Worm (Caenorhabditis elegans) whole organism, L4/young adult: Measurements from ENCODE around the gene anmt-2.

ENCODE experiments used
- W03F9.2 ChIP-seq: fragments of 150-350 bp; optimal IDR thresholded peaks from 2 replicates; lab custom pipeline; 2014; ENCODE audit warnings: missing biosample characterization, missing genetic modification characterization
- dao-5 ChIP-seq: sonication (generic microtip); optimal IDR thresholded peaks from 2 replicates; lab custom pipeline; 2016; ENCODE audit warnings: missing genotype, missing genetic modification characterization, moderate library complexity, missing compliant biosample characterization
- him-1 ChIP-seq: sonication (generic microtip); optimal IDR thresholded peaks from 2 replicates; lab custom pipeline; 2016; ENCODE audit warnings: missing genotype, missing genetic modification reagents, missing genetic modification characterization, missing compliant biosample characterization

Gene anmt-2

DNA sequence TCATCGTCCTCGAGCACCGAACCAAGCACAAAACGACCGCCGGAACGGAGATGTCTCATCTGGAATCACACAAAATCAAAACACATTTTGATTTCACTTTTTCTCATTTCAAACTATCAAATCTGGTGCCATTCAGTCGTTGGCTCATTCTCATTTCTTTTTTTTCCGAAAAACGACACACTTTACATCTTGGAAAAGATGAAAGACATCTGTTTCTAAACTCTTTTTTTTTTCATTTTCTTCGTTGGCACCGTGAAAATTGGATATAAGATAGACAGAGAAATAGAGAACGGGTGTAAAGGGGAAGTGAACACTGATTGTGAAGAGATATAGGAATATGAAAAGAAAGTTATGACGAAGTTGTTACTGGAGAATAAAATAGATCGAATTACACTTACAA lies 1.8 kb downstream of the anmt-2 start:
- TF ChIP-seq him-1 = no peak
- no peak for TF ChIP-seq dao-5
- TF ChIP-seq W03F9.2 (tag; lab: Kevin White, UChicago) = no peak

DNA sequence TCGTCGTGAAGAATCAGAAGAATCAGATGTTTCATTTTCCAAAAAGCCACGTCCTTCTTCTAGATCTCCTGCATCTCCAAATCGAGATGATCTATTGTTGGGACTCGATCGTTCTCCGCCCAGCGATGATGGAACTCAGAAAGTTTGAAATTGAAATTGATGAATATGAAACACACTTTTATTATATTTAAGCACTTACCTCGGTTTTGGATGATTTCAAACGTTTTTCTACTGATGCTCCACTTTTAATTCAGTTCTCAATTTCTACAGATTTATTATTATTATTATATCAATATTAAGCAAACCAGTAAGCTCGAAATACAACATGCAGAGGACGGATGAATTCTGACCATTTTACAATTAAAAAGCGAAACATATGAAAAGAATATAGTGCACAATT lies 3.0 kb downstream of the anmt-2 start:
- TF ChIP-seq W03F9.2 (tag; lab: Kevin White, UChicago) = no peak
- TF ChIP-seq dao-5 = no peak
- TF ChIP-seq him-1 = no peak

DNA sequence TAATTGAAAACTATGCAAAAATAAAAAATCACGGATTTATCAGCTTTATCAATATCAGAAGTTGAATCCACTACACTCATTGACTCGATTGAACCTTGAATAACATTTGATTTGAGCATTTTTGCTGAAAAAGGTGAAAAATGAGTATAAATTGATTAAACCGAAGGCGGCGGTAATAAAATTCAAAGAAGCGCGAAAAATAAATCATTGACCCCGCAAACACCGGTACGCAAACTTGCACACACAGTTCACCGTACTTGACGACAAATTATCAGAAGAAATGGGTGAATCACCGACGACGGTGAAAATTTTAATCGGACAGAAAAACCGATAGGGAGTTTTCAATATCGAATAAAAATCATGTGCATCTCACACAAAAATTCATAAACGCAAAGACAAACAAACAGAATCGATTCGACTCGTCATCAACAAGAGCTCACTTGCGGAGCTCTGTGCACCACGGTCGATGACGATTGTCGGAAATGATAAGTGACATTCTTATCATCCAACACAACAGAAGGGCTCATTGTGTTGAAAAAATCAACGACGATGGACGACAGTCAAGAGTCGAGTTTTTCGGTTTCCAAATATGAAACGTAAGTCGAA lies 8.0 kb downstream of the anmt-2 start, which contains the start of the genes wht-7 and Y42G9A.1:
Gene wht-7 (minus strand): TSS at position 131 of the 606 bp plus-strand sequence.
Gene Y42G9A.1 (plus strand): TSS at position 495 of the 606 bp plus-strand sequence.
- no peak for TF ChIP-seq him-1
- TF ChIP-seq W03F9.2 (tag; lab: Kevin White, UChicago) = peak; percentile 27

DNA sequence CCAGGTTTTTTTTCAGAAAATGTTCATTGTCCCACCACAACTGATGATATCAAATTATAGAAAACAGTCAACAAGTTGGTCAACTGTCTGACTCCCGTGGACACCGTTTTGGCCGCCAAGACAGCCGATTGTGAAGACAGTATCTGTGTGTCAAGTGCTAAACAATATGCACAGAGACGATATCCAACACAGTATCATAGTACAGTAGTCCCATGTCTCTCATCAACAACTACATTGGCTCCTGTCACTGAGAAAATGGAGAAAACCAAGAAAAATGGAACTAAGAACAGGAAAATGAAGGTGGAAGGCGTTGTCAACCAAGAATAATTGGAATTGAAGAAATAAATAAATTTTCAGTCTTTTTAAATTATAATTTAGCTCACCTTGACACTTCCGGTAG lies 8.9 kb downstream of the anmt-2 start:
- TF ChIP-seq him-1 (no peak), dao-5 (no peak), W03F9.2 (tag; lab: Kevin White, UChicago) (no peak)

DNA sequence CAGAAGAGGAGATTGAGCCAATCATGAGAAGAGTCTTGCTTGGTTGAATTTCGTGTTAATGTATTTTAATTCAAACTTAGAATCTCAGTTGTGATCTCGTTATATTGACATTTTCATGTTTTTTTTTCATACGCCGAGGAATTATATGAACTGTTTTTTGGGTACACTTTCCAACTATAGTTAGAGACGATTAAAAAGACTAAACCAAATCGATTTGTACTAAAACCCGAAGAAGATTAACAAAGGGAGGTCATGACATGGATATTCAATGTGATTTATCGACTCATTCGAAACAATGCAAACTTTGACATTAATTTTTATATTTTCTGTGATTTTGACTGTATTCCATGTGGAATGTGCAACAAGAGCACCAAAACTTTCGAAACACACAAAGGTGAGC lies 9.7 kb downstream of the anmt-2 start, which contains the start of gene Y42G9A.2:
Gene Y42G9A.2 (plus strand): TSS at position 284 of the 400 bp plus-strand sequence.
- TF ChIP-seq him-1 (no peak), dao-5 (no peak), W03F9.2 (tag; lab: Kevin White, UChicago) (no peak)

DNA sequence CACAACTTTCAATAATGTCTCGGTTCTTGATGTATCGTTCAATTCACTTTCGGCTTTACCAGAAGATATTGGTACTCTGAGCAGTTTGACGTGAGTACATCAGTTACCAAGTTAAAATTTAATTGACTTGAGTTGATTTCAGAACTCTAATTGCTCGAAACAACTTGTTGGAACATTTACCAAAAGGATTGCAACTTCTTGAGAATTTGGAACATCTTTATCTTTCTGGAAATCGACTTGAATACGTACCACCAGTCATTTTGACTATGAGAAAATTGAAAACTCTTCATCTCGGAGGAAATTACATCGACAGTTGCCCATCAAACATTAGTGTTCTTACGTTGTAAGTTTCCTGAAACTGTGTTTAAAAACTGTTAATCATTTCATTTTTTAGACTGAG lies 10.8 kb downstream of the anmt-2 start:
- TF ChIP-seq W03F9.2 (tag; lab: Kevin White, UChicago) (no peak), dao-5 (no peak), him-1 (no peak)

DNA sequence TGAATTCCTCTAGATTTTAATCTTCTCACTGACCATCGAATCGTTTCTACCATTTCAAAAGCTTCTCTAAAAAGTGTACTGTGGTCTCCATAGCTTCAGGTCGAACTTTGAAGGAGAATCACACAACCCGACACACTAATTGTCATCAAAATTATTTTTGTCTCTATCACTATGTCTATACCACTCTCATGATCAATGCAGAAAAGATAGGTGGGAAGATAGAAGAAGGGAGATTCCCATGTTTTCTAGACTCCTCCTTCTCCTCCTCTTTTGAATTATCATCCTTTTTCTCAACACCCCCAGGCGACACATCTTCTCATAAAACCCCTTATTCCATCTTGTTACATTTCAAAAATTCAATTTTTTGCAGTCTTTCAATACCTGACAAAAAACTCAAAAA lies 11.7 kb downstream of the anmt-2 start, which contains the start of gene Y42G9A.3:
Gene Y42G9A.3 (plus strand): TSS at position 363 of the 400 bp plus-strand sequence.
- TF ChIP-seq dao-5 (no peak), him-1 (no peak), W03F9.2 (tag; lab: Kevin White, UChicago) (no peak)

DNA sequence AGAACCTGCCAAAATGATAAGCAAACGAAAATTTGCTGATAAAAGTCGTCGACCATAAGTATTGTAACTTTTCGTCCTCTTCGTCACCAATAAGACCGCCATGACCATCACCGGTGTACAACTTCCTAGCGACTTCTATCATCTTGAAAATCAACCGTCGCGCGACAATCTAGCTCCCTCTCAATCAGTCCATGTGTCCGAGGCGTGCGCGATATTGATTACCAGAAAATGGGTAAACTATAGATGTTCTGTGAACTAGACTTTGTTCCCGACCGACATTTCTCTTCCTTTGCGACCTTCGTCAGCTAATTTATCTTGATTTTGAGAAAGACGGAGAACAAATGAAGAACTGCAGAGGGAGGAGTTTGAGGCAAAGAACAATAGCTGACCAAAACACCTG lies 12.2 kb downstream of the anmt-2 start:
- no peak for TF ChIP-seq him-1
- TF ChIP-seq W03F9.2 (tag; lab: Kevin White, UChicago) = no peak
- no peak for TF ChIP-seq dao-5

DNA sequence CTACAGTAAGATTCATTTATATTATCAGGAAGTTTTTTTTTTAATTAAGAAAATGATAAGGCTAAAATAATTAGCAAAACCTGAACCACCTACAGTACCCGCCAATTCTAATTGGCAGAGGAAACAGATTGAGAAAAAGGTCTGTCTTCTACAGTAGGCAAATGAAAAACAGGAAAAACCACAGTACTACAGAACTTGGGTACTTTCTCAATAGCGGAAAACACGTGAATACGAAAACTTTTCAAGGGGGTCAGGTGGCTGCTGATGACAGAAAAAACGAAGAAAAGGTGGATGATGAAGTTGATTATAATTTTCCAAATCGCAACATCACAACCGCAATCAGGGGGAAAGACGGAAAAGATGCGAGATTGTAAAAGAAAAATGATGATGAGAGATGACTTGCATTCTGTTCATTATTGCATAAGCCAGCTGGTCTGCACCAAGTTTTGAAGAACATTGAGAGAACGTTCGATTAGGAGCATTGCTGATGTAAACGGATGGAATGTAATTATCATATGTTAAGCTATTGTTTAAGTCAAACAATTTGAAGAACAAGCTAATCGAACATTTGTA lies 13.1 kb downstream of the anmt-2 start:
- TF ChIP-seq dao-5 = no peak
- no peak for TF ChIP-seq W03F9.2 (tag; lab: Kevin White, UChicago)
- no peak for TF ChIP-seq him-1

DNA sequence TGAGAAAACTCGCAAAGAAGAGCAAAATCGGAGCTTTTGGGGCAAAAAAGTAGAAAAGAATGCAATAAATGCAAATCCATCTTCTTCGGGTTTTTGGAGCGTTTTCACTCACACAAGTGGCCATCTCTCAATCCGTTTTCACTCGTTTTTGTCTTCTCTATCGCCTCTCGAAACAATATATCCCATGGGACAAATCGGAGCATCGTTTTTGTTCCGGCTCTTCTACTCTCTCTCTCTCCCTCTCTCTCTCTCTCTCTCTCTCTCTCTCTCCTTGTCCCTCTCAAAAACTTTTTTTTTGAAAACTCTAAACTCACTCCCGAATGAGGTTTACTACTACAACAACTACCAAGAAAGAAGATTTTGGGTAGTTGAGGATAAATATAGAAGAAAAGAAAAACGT lies 16.0 kb downstream of the anmt-2 start:
- peak; percentile 10 for TF ChIP-seq him-1
- TF ChIP-seq dao-5 = no peak

DNA sequence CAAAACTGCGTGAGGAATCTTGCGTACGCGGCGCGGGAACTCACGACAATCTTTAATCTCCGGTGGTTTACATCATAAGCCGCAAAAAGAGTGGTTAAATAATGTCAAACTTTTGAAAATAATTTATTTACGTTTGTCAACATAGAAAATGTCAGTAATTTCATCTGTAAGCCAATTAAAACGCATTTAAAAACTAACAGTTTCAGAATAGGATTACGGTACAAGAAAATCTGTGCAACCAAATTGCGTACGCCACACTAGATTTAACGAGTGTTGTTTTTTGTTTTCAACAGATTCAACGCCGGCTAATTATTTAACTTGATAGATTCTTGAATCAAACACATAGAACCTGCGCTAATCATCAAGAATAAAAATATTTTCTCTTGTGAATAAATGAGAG lies 16.7 kb downstream of the anmt-2 start:
- TF ChIP-seq him-1 (no peak), dao-5 (no peak), W03F9.2 (tag; lab: Kevin White, UChicago) (no peak)

DNA sequence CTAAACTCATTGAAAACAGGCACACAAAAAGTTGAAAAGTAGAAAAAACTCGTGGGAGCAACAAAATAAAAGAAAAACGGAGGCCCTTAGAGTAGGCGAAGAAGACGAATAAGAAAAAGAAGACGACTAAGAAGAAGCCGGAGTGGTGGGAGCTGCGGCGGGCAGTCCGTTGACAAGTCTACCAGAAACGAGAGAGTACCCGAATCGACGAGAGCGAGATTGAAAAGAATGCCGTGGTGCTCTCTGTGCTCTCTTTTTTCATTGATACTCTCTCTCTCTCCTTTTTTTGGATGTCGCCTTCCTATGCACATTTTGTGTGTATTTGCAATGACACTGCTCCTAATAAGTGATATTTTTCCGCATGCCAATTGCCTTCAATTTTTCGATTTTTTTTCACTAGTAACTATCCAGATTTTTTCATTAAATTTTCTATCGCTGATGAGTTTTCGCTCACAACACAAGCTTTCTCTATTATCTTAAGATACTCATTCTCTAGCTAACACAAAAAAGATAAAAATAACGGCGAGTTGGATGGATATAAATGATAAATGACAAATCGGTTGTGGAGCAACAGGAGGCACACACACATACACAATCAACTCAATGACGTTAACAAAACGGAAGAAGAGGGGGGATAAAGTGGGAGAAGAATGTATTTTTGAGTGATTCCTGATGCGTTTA lies 17.5 kb downstream of the anmt-2 start:
- TF ChIP-seq W03F9.2 (tag; lab: Kevin White, UChicago) (peak; percentile 12), him-1 (peak; percentile 65), dao-5 (no peak)

DNA sequence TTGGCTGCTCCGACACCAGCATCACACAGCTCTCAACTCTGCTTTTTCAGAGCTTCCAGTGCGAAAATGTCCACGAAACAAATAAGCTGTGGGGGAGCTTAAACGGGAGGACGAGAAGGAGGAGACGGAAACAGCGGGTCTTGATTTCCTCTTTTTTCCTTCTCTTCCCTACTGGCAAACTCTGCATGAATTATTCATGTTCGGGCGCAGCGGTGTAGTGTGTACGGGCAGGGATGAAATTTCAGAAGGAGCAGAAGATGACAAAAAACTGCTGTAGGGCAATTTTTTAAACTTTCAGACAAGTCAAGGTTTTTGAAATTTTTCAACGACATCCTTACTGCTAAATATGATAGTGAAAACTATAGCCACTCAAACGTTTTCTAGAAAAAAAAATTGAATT lies 18.2 kb downstream of the anmt-2 start:
- no peak for TF ChIP-seq dao-5

DNA sequence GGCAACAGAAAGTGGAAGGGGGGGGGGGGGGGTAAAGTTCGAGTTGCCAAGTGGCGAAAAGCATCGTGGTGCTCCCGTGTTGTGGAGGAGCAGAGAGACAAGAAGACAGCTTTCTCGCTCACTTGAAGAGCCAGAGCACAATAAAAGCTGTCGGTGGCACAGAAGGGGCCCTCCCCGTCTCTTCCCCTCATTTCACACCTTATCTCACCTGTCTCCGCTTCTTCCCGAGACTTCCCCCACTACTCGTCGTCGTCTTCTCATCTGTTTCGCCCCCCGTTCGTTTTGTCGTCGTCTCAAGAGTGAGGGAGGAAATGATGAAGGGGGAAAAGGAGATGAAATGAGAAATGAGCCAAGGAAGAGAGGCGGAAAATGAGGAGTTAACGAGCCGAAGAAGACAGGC lies 19.1 kb downstream of the anmt-2 start:
- TF ChIP-seq W03F9.2 (tag; lab: Kevin White, UChicago) (no peak), him-1 (no peak), dao-5 (no peak)

DNA sequence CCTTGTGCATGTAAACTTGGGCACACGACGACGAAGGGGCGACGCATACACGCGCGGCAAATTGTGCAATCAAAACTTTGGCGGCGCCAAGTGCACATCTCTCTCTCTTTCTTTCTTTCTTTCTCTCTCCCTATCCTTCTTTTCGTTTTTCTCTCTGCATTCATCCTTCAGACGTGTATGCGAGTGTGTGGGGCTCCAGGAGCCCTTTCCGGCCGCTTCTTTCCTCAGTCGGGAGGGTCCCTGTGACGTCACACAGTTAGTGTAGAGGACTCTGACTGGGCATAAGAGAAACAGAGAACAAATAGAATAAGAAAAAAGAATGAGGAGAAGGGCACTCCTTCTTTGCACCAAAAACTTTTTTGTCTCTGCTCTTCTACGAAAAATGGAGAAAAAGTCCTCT lies 20.1 kb downstream of the anmt-2 start:
- TF ChIP-seq dao-5 (no peak), him-1 (peak; percentile 82)
